Fruit fly (Drosophila melanogaster) whole organism, embryonic: Measurements from ENCODE around the gene Usp10.

ENCODE experiments used
- Adf1 ChIP-seq: fragments of 200-800 bp; sonication (Bioruptor generic); IDR thresholded peaks from 2 replicates; pipeline ENCODE4 v1.3.6; 2022; ENCODE audit warnings: missing biosample characterization, missing genetic modification characterization
- Aef1 ChIP-seq: fragments of 200-800 bp; sonication (Bioruptor generic); IDR thresholded peaks from 3 replicates; pipeline ENCODE4 v1.3.6; 2022; ENCODE audit warnings: missing biosample characterization, missing genetic modification characterization
- BEAF-32 ChIP-seq: fragments of 200-800 bp; sonication (Bioruptor generic); optimal IDR thresholded peaks from 3 replicates; lab custom pipeline; 2017; ENCODE audit warnings: missing biosample characterization, missing genetic modification characterization, mild to moderate bottlenecking, moderate library complexity, missing genetic modification reagents
- C15 ChIP-seq: fragments of 200-800 bp; sonication (Bioruptor generic); IDR thresholded peaks from 3 replicates; pipeline ENCODE4 v1.3.6; 2022; ENCODE audit warnings: missing biosample characterization, missing genetic modification characterization
- CG1024 ChIP-seq: fragments of 200-800 bp; sonication (Bioruptor generic); IDR thresholded peaks from 2 replicates; pipeline ENCODE4 v1.3.6; 2022; ENCODE audit warnings: missing biosample characterization, missing genetic modification characterization
- CG12236 ChIP-seq: fragments of 200-800 bp; sonication (Bioruptor generic); optimal IDR thresholded peaks from 2 replicates; lab custom pipeline; 2016; ENCODE audit warnings: missing biosample characterization, missing genetic modification characterization
- CG12299 ChIP-seq: fragments of 200-800 bp; sonication (Bioruptor generic); optimal IDR thresholded peaks from 2 replicates; lab custom pipeline; 2018; ENCODE audit warnings: missing biosample characterization, mild to moderate bottlenecking, missing genetic modification characterization
- CG14667 ChIP-seq: fragments of 200-800 bp; sonication (Bioruptor generic); IDR thresholded peaks from 2 replicates; pipeline ENCODE4 v1.3.6; 2022; ENCODE audit warnings: missing biosample characterization, missing genetic modification characterization
- CG15011 ChIP-seq: fragments of 200-800 bp; sonication (Bioruptor generic); optimal IDR thresholded peaks from 3 replicates; lab custom pipeline; 2018; ENCODE audit warnings: missing biosample characterization, mild to moderate bottlenecking, missing genetic modification characterization
- CG16813 ChIP-seq: fragments of 200-800 bp; sonication (Bioruptor generic); IDR thresholded peaks from 3 replicates; pipeline ENCODE4 v1.3.6; 2022; ENCODE audit warnings: missing biosample characterization, missing genetic modification characterization; ENCODE audit not compliant: partially characterized antibody
- CG16815 ChIP-seq: fragments of 200-800 bp; sonication (Bioruptor generic); optimal IDR thresholded peaks from 3 replicates; lab custom pipeline; 2017; ENCODE audit warnings: missing biosample characterization, mild to moderate bottlenecking, missing genetic modification characterization
- CG17568 ChIP-seq: fragments of 200-800 bp; sonication (Bioruptor generic); optimal IDR thresholded peaks from 2 replicates; lab custom pipeline; 2018; ENCODE audit warnings: missing biosample characterization, mild to moderate bottlenecking, missing genetic modification characterization, moderate library complexity
- CG1832 ChIP-seq: fragments of 200-800 bp; sonication (Bioruptor generic); optimal IDR thresholded peaks from 2 replicates; lab custom pipeline; 2017; ENCODE audit warnings: missing biosample characterization, mild to moderate bottlenecking, missing genetic modification characterization, inconsistent platforms
- CG2712 ChIP-seq: fragments of 200-800 bp; optimal IDR thresholded peaks from 3 replicates; lab custom pipeline; 2019; ENCODE audit warnings: missing biosample characterization, mild to moderate bottlenecking, missing genetic modification characterization, moderate library complexity
- CG2889 ChIP-seq: fragments of 200-800 bp; sonication (Bioruptor generic); IDR thresholded peaks from 3 replicates; pipeline ENCODE4 v1.3.6; 2022; ENCODE audit warnings: missing biosample characterization, missing genetic modification characterization
- CG31388 ChIP-seq: fragments of 200-800 bp; sonication (Bioruptor generic); optimal IDR thresholded peaks from 2 replicates; lab custom pipeline; 2016; ENCODE audit warnings: missing biosample characterization, missing genetic modification characterization
- CG33213 ChIP-seq: fragments of 200-800 bp; sonication (Bioruptor generic); optimal IDR thresholded peaks from 3 replicates; lab custom pipeline; 2016; ENCODE audit warnings: missing biosample characterization, missing genetic modification characterization
- CG42726 ChIP-seq: fragments of 200-800 bp; sonication (Bioruptor generic); IDR thresholded peaks from 2 replicates; pipeline ENCODE4 v1.3.6; 2022; ENCODE audit warnings: missing biosample characterization, missing genetic modification characterization; ENCODE audit not compliant: partially characterized antibody
- CG6813 ChIP-seq: fragments of 200-800 bp; sonication (Bioruptor generic); optimal IDR thresholded peaks from 2 replicates; lab custom pipeline; 2017; ENCODE audit warnings: missing biosample characterization, missing genetic modification characterization, mild to moderate bottlenecking, moderate library complexity, missing genetic modification reagents
- Deaf1 ChIP-seq: fragments of 200-800 bp; optimal IDR thresholded peaks from 3 replicates; lab custom pipeline; 2019; ENCODE audit warnings: missing biosample characterization, mild to moderate bottlenecking, missing genetic modification characterization, moderate library complexity
- E2f1 ChIP-seq: fragments of 200-800 bp; sonication (Bioruptor generic); IDR thresholded peaks from 2 replicates; pipeline ENCODE4 v1.3.6; 2022; ENCODE audit warnings: missing biosample characterization, missing genetic modification characterization
- E2f2 ChIP-seq: fragments of 200-800 bp; sonication (Bioruptor generic); IDR thresholded peaks from 2 replicates; pipeline ENCODE4 v1.3.6; 2022; ENCODE audit warnings: missing biosample characterization, missing genetic modification characterization
- HLHmδ ChIP-seq: fragments of 200-800 bp; sonication (Bioruptor generic); optimal IDR thresholded peaks from 2 replicates; lab custom pipeline; 2018; ENCODE audit warnings: missing biosample characterization, mild to moderate bottlenecking, missing genetic modification characterization, moderate library complexity
- Hey ChIP-seq: fragments of 200-800 bp; sonication (Bioruptor generic); optimal IDR thresholded peaks from 3 replicates; lab custom pipeline; 2018; ENCODE audit warnings: missing biosample characterization, mild to moderate bottlenecking, missing genetic modification characterization
- HmgZ ChIP-seq: fragments of 200-800 bp; sonication (Bioruptor generic); optimal IDR thresholded peaks from 2 replicates; lab custom pipeline; 2018; ENCODE audit warnings: missing biosample characterization, mild to moderate bottlenecking, missing genetic modification characterization
- MESR4 ChIP-seq: fragments of 200-800 bp; sonication (Bioruptor generic); optimal IDR thresholded peaks from 2 replicates; lab custom pipeline; 2018; ENCODE audit warnings: missing biosample characterization, mild to moderate bottlenecking, missing genetic modification characterization, moderate library complexity
- Med ChIP-seq: fragments of 200-800 bp; sonication (Bioruptor generic); peaks from one replicate; lab custom pipeline; 2016; ENCODE audit warnings: missing biosample characterization, missing genetic modification characterization, mild to moderate bottlenecking, inconsistent platforms, moderate library complexity
- Meics ChIP-seq: fragments of 200-800 bp; sonication (Bioruptor generic); optimal IDR thresholded peaks from 2 replicates; lab custom pipeline; 2017; ENCODE audit warnings: missing biosample characterization, mild to moderate bottlenecking, missing genetic modification characterization
- NC2α ChIP-seq: fragments of 200-800 bp; sonication (Bioruptor generic); optimal IDR thresholded peaks from 2 replicates; lab custom pipeline; 2016; ENCODE audit warnings: missing biosample characterization, missing genetic modification characterization
- Nf-YB ChIP-seq: fragments of 200-800 bp; sonication (Bioruptor generic); optimal IDR thresholded peaks from 3 replicates; lab custom pipeline; 2019; ENCODE audit warnings: missing biosample characterization, mild to moderate bottlenecking, missing genetic modification characterization, moderate library complexity
- Sry-δ ChIP-seq: fragments of 200-800 bp; sonication (Bioruptor generic); optimal IDR thresholded peaks from 2 replicates; lab custom pipeline; 2016; ENCODE audit warnings: missing biosample characterization, missing genetic modification characterization
- Vsx1 ChIP-seq: fragments of 200-800 bp; sonication (Bioruptor generic); optimal IDR thresholded peaks from 2 replicates; lab custom pipeline; 2017; ENCODE audit warnings: missing biosample characterization, mild to moderate bottlenecking, missing genetic modification characterization, missing genetic modification reagents
- YL-1 ChIP-seq: fragments of 200-800 bp; sonication (Bioruptor generic); optimal IDR thresholded peaks from 3 replicates; lab custom pipeline; 2017; ENCODE audit warnings: missing biosample characterization, mild to moderate bottlenecking, missing genetic modification characterization
- bcd ChIP-seq: fragments of 200-800 bp; sonication (Bioruptor generic); optimal IDR thresholded peaks from 2 replicates; lab custom pipeline; 2017; ENCODE audit warnings: missing biosample characterization, mild to moderate bottlenecking, missing genetic modification characterization
- crp ChIP-seq, 2 experiments: fragments of 200-800 bp; sonication (Bioruptor generic); optimal IDR thresholded peaks; 2 replicates in 1 of 2; 3 replicates in 1 of 2; lab custom pipeline; 2017; ENCODE audit warnings: missing biosample characterization in 2 of 2, missing genetic modification characterization in 2 of 2, mild to moderate bottlenecking in 1 of 2, moderate library complexity in 1 of 2
- dati ChIP-seq: fragments of 200-800 bp; sonication (Bioruptor generic); IDR thresholded peaks from 2 replicates; pipeline ENCODE4 v1.3.6; 2022; ENCODE audit warnings: missing biosample characterization, missing genetic modification characterization
- dm ChIP-seq: fragments of 200-800 bp; sonication (Bioruptor generic); optimal IDR thresholded peaks from 3 replicates; lab custom pipeline; 2016; ENCODE audit warnings: missing biosample characterization, missing genetic modification characterization
- emc ChIP-seq: fragments of 200-800 bp; sonication (Bioruptor generic); optimal IDR thresholded peaks from 2 replicates; lab custom pipeline; 2016; ENCODE audit warnings: missing biosample characterization, missing genetic modification characterization
- fd64A ChIP-seq: fragments of 200-800 bp; sonication (Bioruptor generic); optimal IDR thresholded peaks from 3 replicates; lab custom pipeline; 2018; ENCODE audit warnings: missing biosample characterization, mild to moderate bottlenecking, missing genetic modification characterization
- gcm ChIP-seq: fragments of 200-800 bp; sonication (Bioruptor generic); optimal IDR thresholded peaks from 2 replicates; lab custom pipeline; 2019; ENCODE audit warnings: missing biosample characterization, mild to moderate bottlenecking, missing genetic modification characterization, moderate library complexity
- lbe ChIP-seq: fragments of 200-800 bp; sonication (Bioruptor generic); optimal IDR thresholded peaks from 2 replicates; lab custom pipeline; 2016; ENCODE audit warnings: missing biosample characterization, mild to moderate bottlenecking, missing genetic modification characterization
- luna ChIP-seq: fragments of 200-800 bp; sonication (Bioruptor generic); optimal IDR thresholded peaks from 2 replicates; lab custom pipeline; 2016; ENCODE audit warnings: missing biosample characterization, missing genetic modification characterization
- mam ChIP-seq: fragments of 200-800 bp; sonication (Bioruptor generic); optimal IDR thresholded peaks from 3 replicates; lab custom pipeline; 2016; ENCODE audit warnings: missing biosample characterization, missing genetic modification characterization
- nerfin-1 ChIP-seq: fragments of 200-800 bp; sonication (Bioruptor generic); optimal IDR thresholded peaks from 3 replicates; lab custom pipeline; 2019; ENCODE audit warnings: missing biosample characterization, mild to moderate bottlenecking, missing genetic modification characterization, moderate library complexity
- seq ChIP-seq: fragments of 200-800 bp; sonication (Bioruptor generic); IDR thresholded peaks from 2 replicates; pipeline ENCODE4 v1.3.6; 2022; ENCODE audit warnings: missing biosample characterization, missing genetic modification characterization
- sob ChIP-seq: fragments of 200-800 bp; sonication (Bioruptor generic); IDR thresholded peaks from 2 replicates; pipeline ENCODE4 v1.3.6; 2022; ENCODE audit warnings: missing biosample characterization, missing genetic modification characterization
- tup ChIP-seq: fragments of 200-800 bp; sonication (Bioruptor generic); optimal IDR thresholded peaks from 2 replicates; lab custom pipeline; 2016; ENCODE audit warnings: missing biosample characterization, mild to moderate bottlenecking, missing genetic modification characterization, moderate library complexity
- vvl ChIP-seq: fragments of 200-800 bp; sonication (Bioruptor generic); IDR thresholded peaks from 2 replicates; pipeline ENCODE4 v1.3.6; 2022; ENCODE audit warnings: missing biosample characterization, missing genetic modification characterization
- wdn ChIP-seq: fragments of 200-800 bp; sonication (Bioruptor generic); IDR thresholded peaks from 2 replicates; pipeline ENCODE4 v1.3.6; 2022; ENCODE audit warnings: missing biosample characterization, missing genetic modification characterization

Usp10 gene

dm6 chr3L:895314-895980, 23.7 kb downstream of the Usp10 start, which contains the start of gene CG34056 (continued):
- TF ChIP-seq YL-1 (GFP tag; lab: Kevin White, UChicago) (peak; percentile 27), Sry-δ (GFP tag; lab: Kevin White, UChicago) (peak; percentile 47), vvl (GFP tag; lab: Robert Waterston, UW) (peak; percentile 99), CG31388 (GFP tag; lab: Kevin White, UChicago) (peak; percentile 89), gcm (GFP tag; lab: Kevin White, UChicago) (peak; percentile 90), emc (GFP tag; lab: Kevin White, UChicago) (peak; percentile 66), Adf1 (peak; percentile 60), fd64A (GFP tag; lab: Kevin White, UChicago) (peak; percentile 80), E2f2 (GFP tag; lab: Robert Waterston, UW) (peak; percentile 76), Meics (GFP tag; lab: Kevin White, UChicago) (peak; percentile 93), CG1024 (peak; percentile 92), HmgZ (peak; percentile 66), HLHmδ (GFP tag; lab: Kevin White, UChicago) (no peak), CG2712 (tag; lab: Kevin White, UChicago) (peak; percentile 95), tup (peak; percentile 64), wdn (GFP tag; lab: Robert Waterston, UW) (peak; percentile 93), E2f1 (GFP tag; lab: Robert Waterston, UW) (peak; percentile 96), Hey (tag; lab: Kevin White, UChicago) (no peak), seq (peak; percentile 93), CG2889 (GFP tag; lab: Robert Waterston, UW) (peak; percentile 82; the same call in 2 of the 3 replicates), CG1832 (GFP tag; lab: Kevin White, UChicago) (no peak), Deaf1 (tag; lab: Kevin White, UChicago) (peak; percentile 78), CG14667 (GFP tag; lab: Robert Waterston, UW) (peak; percentile 91), lbe (peak; percentile 97), CG12299 (tag; lab: Kevin White, UChicago) (peak; percentile 89), CG42726 (GFP tag; lab: Robert Waterston, UW) (no peak), dm (GFP tag; lab: Kevin White, UChicago) (peak; percentile 5), CG16815 (GFP tag; lab: Kevin White, UChicago) (peak; percentile 55), Nf-YB (GFP tag; lab: Kevin White, UChicago) (peak; percentile 73), mam (peak; percentile 91), C15 (peak; percentile 82), CG16813 (GFP tag; lab: Robert Waterston, UW) (no peak), CG17568 (GFP tag; lab: Kevin White, UChicago) (peak; percentile 72), CG6813 (GFP tag; lab: Kevin White, UChicago) (peak; percentile 90), dati (GFP tag; lab: Robert Waterston, UW) (peak; percentile 86), NC2α (GFP tag; lab: Kevin White, UChicago) (no peak), Vsx1 (GFP tag; lab: Kevin White, UChicago) (peak; percentile 86), Med (peak; percentile 96), CG15011 (peak; percentile 87), BEAF-32 (GFP tag; lab: Kevin White, UChicago) (no peak), luna (GFP tag; lab: Kevin White, UChicago) (peak; percentile 79), Aef1 (peak; percentile 95), sob (GFP tag; lab: Robert Waterston, UW) (peak; percentile 98), CG12236 (GFP tag; lab: Kevin White, UChicago) (peak; percentile 72), nerfin-1 (tag; lab: Kevin White, UChicago) (peak; percentile 98), crp (GFP tag; optimal IDR thresholded peaks at IDR 0.05; lab: Kevin White, UChicago) (peak in 1 of 2 experiments; percentile 48), MESR4 (peak; percentile 5), CG33213 (GFP tag; lab: Kevin White, UChicago) (peak; percentile 75), bcd (GFP tag; lab: Kevin White, UChicago) (peak; percentile 91)
